Fruit fly (Drosophila melanogaster): Measurements from ENCODE around the gene Dup99B.

- TF ChIP-seq EcR (GFP tag; optimal IDR thresholded peaks at IDR 0.05) (no peak), CG8301 (tag; optimal IDR thresholded peaks at IDR 0.05) (no peak), CG14655 (GFP tag; optimal IDR thresholded peaks at IDR 0.05) (no peak), CG34367 (tag; optimal IDR thresholded peaks at IDR 0.05) (no peak), CG10348 (GFP tag; IDR thresholded peaks at IDR 0.05) (no peak), gl (tag; optimal IDR thresholded peaks at IDR 0.05) (no peak), CG13204 (GFP tag; optimal IDR thresholded peaks at IDR 0.05) (no peak), CG9948 (tag; optimal IDR thresholded peaks at IDR 0.05) (no peak), Snoo (tag; optimal IDR thresholded peaks at IDR 0.05) (no peak)
Measured at dm6 chr3R:29689211-29689610, 26.0 kb downstream of the Dup99B start, which contains the start of gene Obp99c.
